Worm (Caenorhabditis elegans) whole organism, young adult: ENCODE measurements around the gene dhs-28.

Experiments used
- B0019.2 ChIP-seq: fragments of 200-800 bp; sonication (Bioruptor generic); conservative IDR thresholded peaks from 2 replicates; pipeline ENCODE4 v1.3.6; 2022; ENCODE audit warnings: missing genetic modification reagents, missing genetic modification characterization, missing compliant biosample characterization
- B0336.3 ChIP-seq: fragments of 200-800 bp; sonication (Bioruptor generic); IDR thresholded peaks from 2 replicates; pipeline ENCODE4 v1.3.6; 2022; ENCODE audit warnings: missing genetic modification characterization, missing compliant biosample characterization
- D2030.7 ChIP-seq: fragments of 200-800 bp; sonication (Bioruptor generic); IDR thresholded peaks from 2 replicates; pipeline ENCODE4 v1.3.6; 2022; ENCODE audit warnings: missing genetic modification reagents, missing genetic modification characterization, missing compliant biosample characterization
- F22D6.2 ChIP-seq: sonication (generic microtip); optimal IDR thresholded peaks from 2 replicates; lab custom pipeline; 2016; ENCODE audit warnings: mild to moderate bottlenecking, missing genetic modification characterization, missing compliant biosample characterization
- F57A8.1 ChIP-seq: fragments of 200-800 bp; sonication (Bioruptor generic); optimal IDR thresholded peaks from 2 replicates; lab custom pipeline; 2018; ENCODE audit warnings: mild to moderate bottlenecking, missing genetic modification characterization, moderate library complexity, missing compliant biosample characterization
- F57C9.4 ChIP-seq: sonication (generic microtip); optimal IDR thresholded peaks from 2 replicates; lab custom pipeline; 2017; ENCODE audit warnings: mild to moderate bottlenecking, missing genetic modification characterization, missing compliant biosample characterization
- K12H6.12 ChIP-seq: fragments of 200-800 bp; sonication (Bioruptor generic); optimal IDR thresholded peaks from 2 replicates; lab custom pipeline; 2018; ENCODE audit warnings: mild to moderate bottlenecking, missing genetic modification characterization, missing compliant biosample characterization
- T26A5.8 ChIP-seq: sonication (generic microtip); optimal IDR thresholded peaks from 2 replicates; lab custom pipeline; 2016; ENCODE audit warnings: missing genetic modification characterization, missing compliant biosample characterization
- Y53G8AR.9 ChIP-seq: fragments of 200-800 bp; sonication (Bioruptor generic); conservative IDR thresholded peaks from 2 replicates; pipeline ENCODE4 v1.3.6; 2022; ENCODE audit warnings: missing genetic modification reagents, missing genetic modification characterization, missing compliant biosample characterization
- Y95B8A.8 ChIP-seq: fragments of 200-800 bp; sonication (Bioruptor generic); IDR thresholded peaks from 2 replicates; pipeline ENCODE4 v1.3.6; 2022; ENCODE audit warnings: missing genetic modification reagents, missing genetic modification characterization, missing compliant biosample characterization
- aptf-2 ChIP-seq: fragments of 200-800 bp; sonication (Bioruptor generic); conservative IDR thresholded peaks from 2 replicates; pipeline ENCODE4 v1.3.6; 2022; ENCODE audit warnings: missing genetic modification reagents, missing genetic modification characterization, missing compliant biosample characterization
- athp-1 ChIP-seq: sonication (generic microtip); optimal IDR thresholded peaks from 2 replicates; lab custom pipeline; 2017; ENCODE audit warnings: mild to moderate bottlenecking, missing genetic modification characterization, missing compliant biosample characterization
- attf-5 ChIP-seq: fragments of 200-800 bp; sonication (Bioruptor generic); optimal IDR thresholded peaks from 2 replicates; lab custom pipeline; 2018; ENCODE audit warnings: mild to moderate bottlenecking, missing genetic modification characterization, missing compliant biosample characterization
- bed-1 ChIP-seq: fragments of 200-800 bp; sonication (Bioruptor generic); IDR thresholded peaks from 2 replicates; pipeline ENCODE4 v1.3.6; 2022; ENCODE audit warnings: missing genetic modification reagents, missing genetic modification characterization, missing compliant biosample characterization
- bed-2 ChIP-seq: fragments of 200-800 bp; sonication (Bioruptor generic); IDR thresholded peaks from 2 replicates; pipeline ENCODE4 v1.3.6; 2022; ENCODE audit warnings: missing genetic modification reagents, missing genetic modification characterization, missing compliant biosample characterization
- ceh-58 ChIP-seq: fragments of 200-800 bp; sonication (Bioruptor generic); IDR thresholded peaks from 2 replicates; pipeline ENCODE4 v1.3.6; 2022; ENCODE audit warnings: missing genetic modification characterization, missing compliant biosample characterization
- chd-7 ChIP-seq: sonication (generic microtip); optimal IDR thresholded peaks from 2 replicates; lab custom pipeline; 2016; ENCODE audit warnings: mild to moderate bottlenecking, missing genetic modification characterization, moderate library complexity, missing compliant biosample characterization
- die-1 ChIP-seq: sonication (generic microtip); optimal IDR thresholded peaks from 2 replicates; lab custom pipeline; 2016; ENCODE audit warnings: missing genotype, mild to moderate bottlenecking, missing genetic modification characterization, missing compliant biosample characterization
- dox-1 ChIP-seq: fragments of 200-800 bp; sonication (Bioruptor generic); IDR thresholded peaks from 2 replicates; pipeline ENCODE4 v1.3.6; 2022; ENCODE audit warnings: missing genetic modification reagents, missing genetic modification characterization, missing compliant biosample characterization
- efl-1 ChIP-seq: fragments of 150-350 bp; optimal IDR thresholded peaks from 2 replicates; lab custom pipeline; 2014; ENCODE audit warnings: missing biosample characterization, missing genetic modification reagents, missing genetic modification characterization
- ekl-4 ChIP-seq: fragments of 200-800 bp; sonication (Bioruptor generic); IDR thresholded peaks from 2 replicates; pipeline ENCODE4 v1.3.6; 2022; ENCODE audit warnings: missing genetic modification reagents, missing genetic modification characterization, missing compliant biosample characterization
- ets-4 ChIP-seq: fragments of 200-800 bp; sonication (Bioruptor generic); optimal IDR thresholded peaks from 2 replicates; lab custom pipeline; 2018; ENCODE audit warnings: mild to moderate bottlenecking, missing genetic modification characterization, missing compliant biosample characterization
- fkh-3 ChIP-seq: sonication (generic microtip); optimal IDR thresholded peaks from 2 replicates; lab custom pipeline; 2016; ENCODE audit warnings: mild to moderate bottlenecking, missing genetic modification characterization, missing compliant biosample characterization
- hlh-12 ChIP-seq: sonication (generic microtip); optimal IDR thresholded peaks from 2 replicates; lab custom pipeline; 2016; ENCODE audit warnings: missing genetic modification characterization, missing compliant biosample characterization
- hlh-26 ChIP-seq: fragments of 200-800 bp; sonication (Bioruptor generic); conservative IDR thresholded peaks from 2 replicates; pipeline ENCODE4 v1.3.6; 2022; ENCODE audit warnings: missing genetic modification reagents, missing genetic modification characterization, missing compliant biosample characterization
- hmg-1.2 ChIP-seq: fragments of 200-800 bp; sonication (Bioruptor generic); IDR thresholded peaks from 2 replicates; pipeline ENCODE4 v1.3.6; 2022; ENCODE audit warnings: missing genetic modification reagents, missing genetic modification characterization, missing compliant biosample characterization
- hmg-20 ChIP-seq: fragments of 200-800 bp; sonication (Bioruptor generic); IDR thresholded peaks from 2 replicates; pipeline ENCODE4 v1.3.6; 2022; ENCODE audit warnings: missing genetic modification reagents, missing genetic modification characterization, missing compliant biosample characterization
- hsf-1 ChIP-seq: fragments of 200-800 bp; sonication (Bioruptor generic); IDR thresholded peaks from 2 replicates; pipeline ENCODE4 v1.3.6; 2022; ENCODE audit warnings: missing genetic modification reagents, missing genetic modification characterization, missing compliant biosample characterization
- let-607 ChIP-seq, 2 experiments: fragments of 200-800 bp in 1 of 2; sonication (Bioruptor generic) in 1 of 2; sonication (generic microtip) in 1 of 2; optimal IDR thresholded peaks; 2 replicates each; lab custom pipeline; 2016 to 2018; ENCODE audit warnings: mild to moderate bottlenecking in 2 of 2, missing compliant biosample characterization in 2 of 2, missing genetic modification characterization in 2 of 2, moderate library complexity in 2 of 2, missing genotype in 1 of 2
- lin-26 ChIP-seq: fragments of 200-800 bp; sonication (Bioruptor generic); IDR thresholded peaks from 2 replicates; pipeline ENCODE4 v1.3.6; 2022; ENCODE audit warnings: missing genetic modification reagents, missing genetic modification characterization, missing compliant biosample characterization
- lin-35 ChIP-seq, 3 experiments: fragments of 150-350 bp in 2 of 3; sonication (generic microtip) in 1 of 3; optimal IDR thresholded peaks; 2 replicates each; lab custom pipeline; 2014 to 2018; ENCODE audit warnings: missing biosample characterization in 3 of 3, missing genetic modification characterization in 3 of 3, missing genetic modification reagents in 3 of 3
- lsl-1 ChIP-seq: fragments of 200-800 bp; sonication (Bioruptor generic); optimal IDR thresholded peaks from 2 replicates; lab custom pipeline; 2018; ENCODE audit warnings: mild to moderate bottlenecking, missing genetic modification characterization, moderate library complexity, missing compliant biosample characterization
- madf-3 ChIP-seq: fragments of 200-800 bp; sonication (Bioruptor generic); IDR thresholded peaks from 2 replicates; pipeline ENCODE4 v1.3.6; 2022; ENCODE audit warnings: missing genetic modification reagents, missing genetic modification characterization, missing compliant biosample characterization
- madf-6 ChIP-seq: fragments of 200-800 bp; sonication (Bioruptor generic); IDR thresholded peaks from 2 replicates; pipeline ENCODE4 v1.3.6; 2022; ENCODE audit warnings: missing genetic modification reagents, missing genetic modification characterization, missing compliant biosample characterization
- mcd-1 ChIP-seq: fragments of 200-800 bp; sonication (Bioruptor generic); IDR thresholded peaks from 2 replicates; pipeline ENCODE4 v1.3.6; 2022; ENCODE audit warnings: missing genetic modification reagents, missing genetic modification characterization, missing compliant biosample characterization
- mel-28 ChIP-seq: sonication (generic microtip); optimal IDR thresholded peaks from 2 replicates; lab custom pipeline; 2016; ENCODE audit warnings: borderline replicate concordance, mild to moderate bottlenecking, missing genetic modification characterization, missing compliant biosample characterization
- mxl-1 ChIP-seq: sonication (generic microtip); optimal IDR thresholded peaks from 2 replicates; lab custom pipeline; 2016; ENCODE audit warnings: missing genetic modification characterization, missing compliant biosample characterization
- nhr-179 ChIP-seq: sonication (generic microtip); optimal IDR thresholded peaks from 2 replicates; lab custom pipeline; 2016; ENCODE audit warnings: mild to moderate bottlenecking, missing genetic modification characterization, missing compliant biosample characterization
- rec-8 ChIP-seq, 2 experiments: sonication (generic microtip); optimal IDR thresholded peaks; 2 replicates each; lab custom pipeline; 2016; ENCODE audit warnings: mild to moderate bottlenecking in 2 of 2, missing genetic modification characterization in 2 of 2, missing genetic modification reagents in 2 of 2, missing genotype in 2 of 2, missing biosample characterization in 1 of 2, missing compliant biosample characterization in 1 of 2, moderate library complexity in 1 of 2
- snpc-1.1 ChIP-seq: sonication (generic microtip); optimal IDR thresholded peaks from 2 replicates; lab custom pipeline; 2017; ENCODE audit warnings: missing genetic modification characterization, mild to moderate bottlenecking, missing compliant biosample characterization, antibody characterized with exemption, moderate library complexity, missing genotype, missing genetic modification reagents; ENCODE audit not compliant: insufficient read depth
- sptf-2 ChIP-seq: fragments of 200-800 bp; sonication (Bioruptor generic); optimal IDR thresholded peaks from 2 replicates; lab custom pipeline; 2018; ENCODE audit warnings: mild to moderate bottlenecking, missing genetic modification characterization, missing compliant biosample characterization
- unc-130 ChIP-seq: sonication (generic microtip); optimal IDR thresholded peaks from 2 replicates; lab custom pipeline; 2016; ENCODE audit warnings: missing genetic modification reagents, missing genetic modification characterization, missing compliant biosample characterization
- unc-62 ChIP-seq: fragments of 150-350 bp; optimal IDR thresholded peaks from 2 replicates; lab custom pipeline; 2014; ENCODE audit warnings: missing biosample characterization, missing genetic modification reagents, missing genetic modification characterization
- zim-3 ChIP-seq: sonication (generic microtip); optimal IDR thresholded peaks from 2 replicates; lab custom pipeline; 2017; ENCODE audit warnings: mild to moderate bottlenecking, missing genetic modification characterization, moderate library complexity, missing compliant biosample characterization
- ztf-18 ChIP-seq: sonication (generic microtip); optimal IDR thresholded peaks from 2 replicates; lab custom pipeline; 2016; ENCODE audit warnings: missing genotype, mild to moderate bottlenecking, missing genetic modification characterization, missing compliant biosample characterization
- ztf-22 ChIP-seq: fragments of 200-800 bp; sonication (Bioruptor generic); optimal IDR thresholded peaks from 2 replicates; lab custom pipeline; 2018; ENCODE audit warnings: mild to moderate bottlenecking, missing genetic modification characterization, moderate library complexity, missing compliant biosample characterization
- ztf-25 ChIP-seq: fragments of 200-800 bp; sonication (Bioruptor generic); IDR thresholded peaks from 2 replicates; pipeline ENCODE4 v1.3.6; 2022; ENCODE audit warnings: missing genetic modification reagents, missing genetic modification characterization, missing compliant biosample characterization
- ztf-28 ChIP-seq: fragments of 200-800 bp; sonication (Bioruptor generic); IDR thresholded peaks from 2 replicates; pipeline ENCODE4 v1.3.6; 2022; ENCODE audit warnings: missing genetic modification reagents, missing genetic modification characterization, missing compliant biosample characterization

Gene dhs-28

ce11 chrX:6867707-6868106 lies 49.5 kb downstream of the dhs-28 start (continued):
- TF ChIP-seq unc-62 (GFP tag; lab: Kevin White, UChicago): no peak
- TF ChIP-seq bed-2 (GFP tag; lab: Robert Waterston, UW): peak; percentile 84; the same call in 1 of the 2 replicates
- peak; percentile 61 for TF ChIP-seq ets-4 (GFP tag; lab: Kevin White, UChicago)
- no peak; the same call in none of the 2 replicates for TF ChIP-seq B0336.3 (GFP tag; lab: Robert Waterston, UW)
- TF ChIP-seq zim-3 (tag; lab: Kevin White, UChicago): peak; percentile 91
- peak; percentile 96 for TF ChIP-seq lin-26 (GFP tag; lab: Robert Waterston, UW)
- 0 out of 2 replicates have a peak, but pooled peaks have one; percentile 66 for TF ChIP-seq bed-1
- peak; percentile 73 for TF ChIP-seq hlh-12 (tag; lab: Kevin White, UChicago)
- TF ChIP-seq chd-7 (tag; lab: Kevin White, UChicago): peak; percentile 84
- TF ChIP-seq mxl-1: peak; percentile 88
- 0 out of 2 replicates have a peak, but pooled peaks have one; percentile 44 for TF ChIP-seq ztf-28 (GFP tag; lab: Robert Waterston, UW)
- TF ChIP-seq unc-130 (GFP tag; lab: Kevin White, UChicago): peak; percentile 6
- TF ChIP-seq K12H6.12: peak; percentile 15
- peak; percentile 84 for TF ChIP-seq hmg-20 (GFP tag; lab: Robert Waterston, UW)
- peak; percentile 77 for TF ChIP-seq ekl-4 (GFP tag; lab: Robert Waterston, UW)
- no peak for TF ChIP-seq mel-28 (tag; lab: Kevin White, UChicago)
- no peak for TF ChIP-seq hlh-26 (GFP tag; lab: Robert Waterston, UW)
- peak; percentile 61 to 62 for TF ChIP-seq let-607 (tag; optimal IDR thresholded peaks at IDR 0.05; lab: Kevin White, UChicago)
- TF ChIP-seq sptf-2 (GFP tag; lab: Kevin White, UChicago): peak; percentile 89
- TF ChIP-seq snpc-1.1 (tag; lab: Kevin White, UChicago): peak; percentile 44
- peak; percentile 79 for TF ChIP-seq nhr-179
- no peak for TF ChIP-seq aptf-2 (GFP tag; lab: Robert Waterston, UW)
- peak; percentile 57 for TF ChIP-seq attf-5 (GFP tag; lab: Kevin White, UChicago)
- TF ChIP-seq lsl-1 (GFP tag; lab: Kevin White, UChicago): peak; percentile 39
- peak; percentile 35 for TF ChIP-seq fkh-3 (tag; lab: Kevin White, UChicago)
- peak; percentile 82; the same call in 1 of the 2 replicates for TF ChIP-seq ceh-58 (GFP tag; lab: Robert Waterston, UW)
- TF ChIP-seq die-1 (tag; lab: Kevin White, UChicago): peak; percentile 96
- peak; percentile 88 for TF ChIP-seq D2030.7 (GFP tag; lab: Robert Waterston, UW)
- TF ChIP-seq madf-3 (GFP tag; lab: Robert Waterston, UW): peak; percentile 75; the same call in 1 of the 2 replicates
- peak; percentile 65 for TF ChIP-seq ztf-22 (GFP tag; lab: Kevin White, UChicago)
- peak; percentile 86 for TF ChIP-seq T26A5.8
- peak; percentile 56; the same call in 1 of the 2 replicates for TF ChIP-seq hsf-1 (GFP tag; lab: Robert Waterston, UW)
- peak; percentile 68; the same call in 1 of the 2 replicates for TF ChIP-seq Y95B8A.8
- peak; percentile 88 to 95 for TF ChIP-seq rec-8 (tag; optimal IDR thresholded peaks at IDR 0.05; lab: Kevin White, UChicago)
- peak; percentile 86 for TF ChIP-seq ztf-25 (GFP tag; lab: Robert Waterston, UW)
- peak; percentile 76 for TF ChIP-seq ztf-18 (tag; lab: Kevin White, UChicago)
- TF ChIP-seq hmg-1.2 (GFP tag; lab: Robert Waterston, UW): peak; percentile 83
- peak in 1 of 3 experiments; percentile 76 for TF ChIP-seq lin-35 (GFP tag; optimal IDR thresholded peaks at IDR 0.05; lab: Kevin White, UChicago)
- TF ChIP-seq efl-1 (GFP tag; lab: Kevin White, UChicago): peak; percentile 23
- TF ChIP-seq athp-1 (tag; lab: Kevin White, UChicago): peak; percentile 44
- no peak for TF ChIP-seq F22D6.2 (tag; lab: Kevin White, UChicago)
- TF ChIP-seq madf-6 (GFP tag; lab: Robert Waterston, UW): peak; percentile 73
- TF ChIP-seq F57A8.1 (GFP tag; lab: Kevin White, UChicago): peak; percentile 89
- peak; percentile 33 for TF ChIP-seq F57C9.4 (tag; lab: Kevin White, UChicago)
- no peak for TF ChIP-seq B0019.2 (GFP tag; lab: Robert Waterston, UW)
- peak; percentile 90 for TF ChIP-seq dox-1
- no peak; the same call in 1 of the 2 replicates for TF ChIP-seq mcd-1 (GFP tag; lab: Robert Waterston, UW)
- TF ChIP-seq Y53G8AR.9: peak; percentile 84
